Fruit fly (Drosophila melanogaster): ENCODE data around the gene CG13359.

- TF ChIP-seq lola (GFP tag; optimal IDR thresholded peaks at IDR 0.05), result no peak
- TF ChIP-seq h (GFP tag; optimal IDR thresholded peaks at IDR 0.05), result no peak
- TF ChIP-seq Abd-B (GFP tag; optimal IDR thresholded peaks at IDR 0.05), result no peak
- no peak for TF ChIP-seq Myc (optimal IDR thresholded peaks at IDR 0.05)
- TF ChIP-seq sv (GFP tag; optimal IDR thresholded peaks at IDR 0.05), result no peak
- no peak for TF ChIP-seq fru (GFP tag; optimal IDR thresholded peaks at IDR 0.05)
- TF ChIP-seq pan (optimal IDR thresholded peaks at IDR 0.05), result no peak
- no peak for TF ChIP-seq Dfd (GFP tag; optimal IDR thresholded peaks at IDR 0.05)
Measured at dm6 chrX:804821-805220, 1.6 kb upstream of the CG13359 start, which contains the start of gene CG13358.
